Worm (Caenorhabditis elegans) whole organism, late embryonic: ENCODE data around the gene F55A11.7.

ENCODE experiments used
- C08G9.2 ChIP-seq: sonication (generic microtip); optimal IDR thresholded peaks from 2 replicates; lab custom pipeline; 2016; ENCODE audit warnings: mild to moderate bottlenecking, missing genetic modification characterization, moderate library complexity, missing compliant biosample characterization
- C38D4.7 ChIP-seq: fragments of 200-800 bp; sonication (Bioruptor generic); optimal IDR thresholded peaks from 2 replicates; lab custom pipeline; 2018; ENCODE audit warnings: mild to moderate bottlenecking, missing genetic modification characterization, moderate library complexity, missing compliant biosample characterization
- F13H6.1 ChIP-seq: sonication (generic microtip); optimal IDR thresholded peaks from 2 replicates; lab custom pipeline; 2016; ENCODE audit warnings: missing genetic modification characterization, missing compliant biosample characterization
- K02D7.2 ChIP-seq: sonication (generic microtip); optimal IDR thresholded peaks from 2 replicates; lab custom pipeline; 2017; ENCODE audit warnings: mild to moderate bottlenecking, missing genetic modification characterization, missing compliant biosample characterization
- T23F11.4 ChIP-seq: fragments of 200-800 bp; sonication (Bioruptor generic); optimal IDR thresholded peaks from 2 replicates; lab custom pipeline; 2018; ENCODE audit warnings: mild to moderate bottlenecking, missing genetic modification characterization, missing compliant biosample characterization
- Y22D7AL.16 ChIP-seq: sonication (generic microtip); optimal IDR thresholded peaks from 2 replicates; lab custom pipeline; 2016; ENCODE audit warnings: missing genetic modification characterization, missing compliant biosample characterization
- ama-1 ChIP-seq: fragments of 150-350 bp; optimal IDR thresholded peaks from 2 replicates; lab custom pipeline; 2014
- ceh-19 ChIP-seq: fragments of 200-800 bp; sonication (Bioruptor generic); optimal IDR thresholded peaks from 2 replicates; lab custom pipeline; 2018; ENCODE audit warnings: mild to moderate bottlenecking, missing genetic modification characterization, missing compliant biosample characterization
- ceh-30 ChIP-seq: fragments of 150-350 bp; optimal IDR thresholded peaks from 2 replicates; lab custom pipeline; 2014; ENCODE audit warnings: missing biosample characterization, missing genetic modification characterization
- ceh-34 ChIP-seq: sonication (generic microtip); optimal IDR thresholded peaks from 2 replicates; lab custom pipeline; 2016; ENCODE audit warnings: mild to moderate bottlenecking, missing genetic modification characterization, missing compliant biosample characterization
- ceh-48 ChIP-seq: sonication (generic microtip); optimal IDR thresholded peaks from 2 replicates; lab custom pipeline; 2016; ENCODE audit warnings: missing genetic modification characterization, inconsistent platforms, missing compliant biosample characterization
- ceh-6 ChIP-seq: fragments of 200-800 bp; sonication (Bioruptor generic); optimal IDR thresholded peaks from 2 replicates; lab custom pipeline; 2018; ENCODE audit warnings: mild to moderate bottlenecking, missing genetic modification characterization, missing compliant biosample characterization
- che-1 ChIP-seq: sonication (generic microtip); optimal IDR thresholded peaks from 2 replicates; lab custom pipeline; 2016; ENCODE audit warnings: mild to moderate bottlenecking, missing genetic modification characterization, missing compliant biosample characterization
- dmd-4 ChIP-seq: sonication (generic microtip); optimal IDR thresholded peaks from 2 replicates; lab custom pipeline; 2016; ENCODE audit warnings: borderline replicate concordance, missing genetic modification characterization, missing compliant biosample characterization
- elt-4 ChIP-seq: sonication (generic microtip); optimal IDR thresholded peaks from 2 replicates; lab custom pipeline; 2016; ENCODE audit warnings: missing genetic modification characterization, missing compliant biosample characterization
- fax-1 ChIP-seq: sonication (generic microtip); optimal IDR thresholded peaks from 2 replicates; lab custom pipeline; 2016; ENCODE audit warnings: missing genotype, missing genetic modification characterization, missing compliant biosample characterization
- fkh-10 ChIP-seq: fragments of 150-350 bp; optimal IDR thresholded peaks from 2 replicates; lab custom pipeline; 2014; ENCODE audit warnings: missing biosample characterization, missing genetic modification reagents, missing genetic modification characterization
- gmeb-2 ChIP-seq: sonication (generic microtip); optimal IDR thresholded peaks from 2 replicates; lab custom pipeline; 2016; ENCODE audit warnings: missing genetic modification characterization, inconsistent platforms, missing compliant biosample characterization
- hlh-13 ChIP-seq: fragments of 200-800 bp; sonication (Bioruptor generic); optimal IDR thresholded peaks from 2 replicates; lab custom pipeline; 2018; ENCODE audit warnings: mild to moderate bottlenecking, missing genetic modification characterization, missing compliant biosample characterization
- hlh-8 ChIP-seq: sonication (generic microtip); optimal IDR thresholded peaks from 2 replicates; lab custom pipeline; 2016; ENCODE audit warnings: missing genotype, missing genetic modification characterization, missing compliant biosample characterization
- lim-6 ChIP-seq: sonication (generic microtip); optimal IDR thresholded peaks from 2 replicates; lab custom pipeline; 2016; ENCODE audit warnings: missing genetic modification characterization, missing compliant biosample characterization
- madf-2 ChIP-seq: sonication (generic microtip); optimal IDR thresholded peaks from 2 replicates; lab custom pipeline; 2017; ENCODE audit warnings: missing genetic modification characterization, missing compliant biosample characterization
- nfya-1 ChIP-seq: sonication (generic microtip); optimal IDR thresholded peaks from 2 replicates; lab custom pipeline; 2017; ENCODE audit warnings: missing genetic modification characterization, mild to moderate bottlenecking, missing compliant biosample characterization, antibody characterized with exemption, moderate library complexity
- nhr-11 ChIP-seq: fragments of 150-350 bp; optimal IDR thresholded peaks from 2 replicates; lab custom pipeline; 2014; ENCODE audit warnings: missing biosample characterization, missing genetic modification characterization
- nhr-232 ChIP-seq: sonication (generic microtip); optimal IDR thresholded peaks from 2 replicates; lab custom pipeline; 2016; ENCODE audit warnings: missing genetic modification characterization, missing compliant biosample characterization
- odd-2 ChIP-seq: sonication (generic microtip); optimal IDR thresholded peaks from 2 replicates; lab custom pipeline; 2017; ENCODE audit warnings: antibody characterized with exemption, mild to moderate bottlenecking, missing genetic modification characterization, missing compliant biosample characterization
- pag-3 ChIP-seq: sonication (generic microtip); optimal IDR thresholded peaks from 2 replicates; lab custom pipeline; 2016; ENCODE audit warnings: missing compliant biosample characterization, missing genetic modification characterization, borderline replicate concordance
- pha-2 ChIP-seq: sonication (generic microtip); optimal IDR thresholded peaks from 2 replicates; lab custom pipeline; 2017; ENCODE audit warnings: mild to moderate bottlenecking, missing genetic modification characterization, missing compliant biosample characterization
- pha-4 ChIP-seq: fragments of 150-350 bp; optimal IDR thresholded peaks from 2 replicates; lab custom pipeline; 2018; ENCODE audit warnings: missing biosample characterization, missing genetic modification reagents, missing genetic modification characterization
- pros-1 ChIP-seq: fragments of 150-350 bp; optimal IDR thresholded peaks from 2 replicates; lab custom pipeline; 2014; ENCODE audit warnings: missing biosample characterization, missing genetic modification reagents, missing genetic modification characterization
- ref-2 ChIP-seq: sonication (generic microtip); optimal IDR thresholded peaks from 2 replicates; lab custom pipeline; 2016; ENCODE audit warnings: missing genetic modification characterization, missing compliant biosample characterization
- syd-9 ChIP-seq: sonication (generic microtip); optimal IDR thresholded peaks from 2 replicates; lab custom pipeline; 2016; ENCODE audit warnings: mild to moderate bottlenecking, missing genetic modification characterization, moderate library complexity, missing compliant biosample characterization
- tbx-2 ChIP-seq: sonication (generic microtip); optimal IDR thresholded peaks from 2 replicates; lab custom pipeline; 2016; ENCODE audit warnings: missing genetic modification characterization, missing compliant biosample characterization
- unc-3 ChIP-seq, 2 experiments: fragments of 200-800 bp in 1 of 2; sonication (Bioruptor generic) in 1 of 2; sonication (generic microtip) in 1 of 2; conservative IDR thresholded peaks in 1 of 2; optimal IDR thresholded peaks in 1 of 2; 2 replicates each; pipeline versions ENCODE4 v1.3.6 to Lab custom; 2016 to 2022; ENCODE audit warnings: missing compliant biosample characterization in 2 of 2, missing genetic modification characterization in 2 of 2, missing genetic modification reagents in 1 of 2
- unc-55 ChIP-seq: sonication (generic microtip); optimal IDR thresholded peaks from 2 replicates; lab custom pipeline; 2017; ENCODE audit warnings: missing biosample characterization, missing genetic modification reagents, missing genetic modification characterization
- unc-86 ChIP-seq: sonication (generic microtip); optimal IDR thresholded peaks from 2 replicates; lab custom pipeline; 2016; ENCODE audit warnings: missing genetic modification characterization, missing compliant biosample characterization
- ztf-16 ChIP-seq: sonication (generic microtip); optimal IDR thresholded peaks from 2 replicates; lab custom pipeline; 2017; ENCODE audit warnings: missing genetic modification characterization, missing compliant biosample characterization

Gene F55A11.7

DNA sequence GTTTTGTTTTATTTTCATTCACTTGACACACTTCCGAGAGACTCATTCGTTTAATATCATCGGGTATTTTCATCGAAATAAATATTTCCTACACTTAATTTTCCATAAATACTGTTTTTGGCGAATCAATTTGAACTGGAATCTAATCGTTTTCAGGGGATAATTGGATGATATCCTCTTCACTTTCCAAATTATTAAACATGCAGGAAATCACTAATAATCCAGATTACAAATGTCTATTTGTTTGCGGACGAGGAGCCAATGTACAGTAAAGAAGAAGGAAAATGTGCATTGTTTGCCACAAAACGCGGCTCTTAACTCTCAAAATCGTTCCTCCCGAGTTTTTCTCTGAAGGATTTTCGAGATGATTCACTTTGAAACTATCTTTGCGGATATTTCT is 10.7 kb downstream of the F55A11.7 start, which contains the start of gene F55A11.6:
F55A11.6 (plus strand) TSS at position 301 of the 400 bp plus-strand sequence.
- TF ChIP-seq che-1 (tag; lab: Kevin White, UChicago), result no peak
- TF ChIP-seq T23F11.4 (GFP tag; lab: Kevin White, UChicago), result no peak
- no peak for TF ChIP-seq syd-9 (tag; lab: Kevin White, UChicago)
- no peak for TF ChIP-seq ceh-30 (tag; lab: Kevin White, UChicago)
- TF ChIP-seq ceh-6, result no peak
- no peak for TF ChIP-seq pag-3 (tag; lab: Kevin White, UChicago)
- TF ChIP-seq pros-1 (tag; lab: Kevin White, UChicago), result no peak
- TF ChIP-seq unc-3 (GFP tag; conservative IDR thresholded peaks at IDR 0.05; lab: Robert Waterston, UW), result no peak
- TF ChIP-seq unc-3 (tag; optimal IDR thresholded peaks at IDR 0.05; lab: Kevin White, UChicago), result no peak
- TF ChIP-seq nhr-232 (tag; lab: Kevin White, UChicago), result no peak
- TF ChIP-seq F13H6.1 (tag; lab: Kevin White, UChicago), result no peak
- no peak for TF ChIP-seq nfya-1
- TF ChIP-seq ama-1, result no peak
- TF ChIP-seq lim-6, result no peak

ce11 chrV:11773934-11774333 is 13.3 kb downstream of the F55A11.7 start:
- TF ChIP-seq hlh-8, result no peak
- no peak for TF ChIP-seq ceh-30 (tag; lab: Kevin White, UChicago)
- no peak for TF ChIP-seq Y22D7AL.16 (tag; lab: Kevin White, UChicago)
- no peak for TF ChIP-seq elt-4 (tag; lab: Kevin White, UChicago)
- TF ChIP-seq gmeb-2 (tag; lab: Kevin White, UChicago), result no peak
- no peak for TF ChIP-seq unc-3 (GFP tag; conservative IDR thresholded peaks at IDR 0.05; lab: Robert Waterston, UW)
- TF ChIP-seq unc-3 (tag; optimal IDR thresholded peaks at IDR 0.05; lab: Kevin White, UChicago), result no peak
- TF ChIP-seq unc-86 (tag; lab: Kevin White, UChicago), result no peak
- no peak for TF ChIP-seq ref-2 (tag; lab: Kevin White, UChicago)
- TF ChIP-seq che-1 (tag; lab: Kevin White, UChicago), result no peak
- TF ChIP-seq C38D4.7 (GFP tag; lab: Kevin White, UChicago), result no peak
- TF ChIP-seq C08G9.2 (tag; lab: Kevin White, UChicago), result no peak
- TF ChIP-seq madf-2 (tag; lab: Kevin White, UChicago), result no peak
- no peak for TF ChIP-seq ztf-16 (tag; lab: Kevin White, UChicago)
- TF ChIP-seq ceh-48 (tag; lab: Kevin White, UChicago), result no peak
- TF ChIP-seq dmd-4 (tag; lab: Kevin White, UChicago), result no peak
- TF ChIP-seq pha-4 (tag; lab: Kevin White, UChicago), result no peak
- TF ChIP-seq fax-1 (tag; lab: Kevin White, UChicago), result no peak

DNA sequence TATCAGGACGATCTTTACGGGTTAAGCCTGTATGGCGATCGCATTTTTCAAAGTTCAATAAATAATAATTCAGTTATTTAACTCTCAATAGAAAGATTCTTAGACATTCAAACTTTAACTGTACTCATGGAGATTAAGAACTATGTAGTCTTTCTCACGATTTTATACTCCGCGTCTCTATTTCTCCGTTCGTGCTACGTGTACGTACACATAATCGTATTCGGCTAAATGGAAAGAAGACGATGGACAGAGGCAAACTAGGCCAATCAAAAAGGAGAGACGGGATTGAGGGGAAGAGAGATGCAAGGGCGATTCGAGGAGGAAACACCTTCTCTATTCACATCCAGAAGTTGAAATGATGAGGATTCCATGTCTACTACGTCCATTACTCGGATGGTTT is 13.8 kb downstream of the F55A11.7 start, which contains the start of gene bus-18:
bus-18 (plus strand) TSS at position 301 of the 400 bp plus-strand sequence.
- no peak for TF ChIP-seq fkh-10
- no peak for TF ChIP-seq fax-1 (tag; lab: Kevin White, UChicago)
- no peak for TF ChIP-seq nhr-11 (tag; lab: Kevin White, UChicago)
- TF ChIP-seq tbx-2 (tag; lab: Kevin White, UChicago), result no peak
- no peak for TF ChIP-seq unc-3 (GFP tag; conservative IDR thresholded peaks at IDR 0.05; lab: Robert Waterston, UW)
- TF ChIP-seq unc-3 (tag; optimal IDR thresholded peaks at IDR 0.05; lab: Kevin White, UChicago), result no peak
- TF ChIP-seq K02D7.2 (tag; lab: Kevin White, UChicago), result no peak
- TF ChIP-seq unc-55, result no peak
- TF ChIP-seq ceh-19 (GFP tag; lab: Kevin White, UChicago), result no peak
- no peak for TF ChIP-seq ceh-34 (tag; lab: Kevin White, UChicago)
- no peak for TF ChIP-seq odd-2
- no peak for TF ChIP-seq hlh-13 (GFP tag; lab: Kevin White, UChicago)
- TF ChIP-seq C08G9.2 (tag; lab: Kevin White, UChicago), result no peak
- TF ChIP-seq pha-2 (tag; lab: Kevin White, UChicago), result no peak
- TF ChIP-seq, all 69 proteins: peak for 0
